Worm (Caenorhabditis elegans) whole organism, late embryonic: ENCODE measurements around the gene C01B10.3.

Source experiments
- C08G9.2 ChIP-seq: sonication (generic microtip); optimal IDR thresholded peaks from 2 replicates; lab custom pipeline; 2016; ENCODE audit warnings: mild to moderate bottlenecking, missing genetic modification characterization, moderate library complexity, missing compliant biosample characterization
- C38D4.7 ChIP-seq: fragments of 200-800 bp; sonication (Bioruptor generic); optimal IDR thresholded peaks from 2 replicates; lab custom pipeline; 2018; ENCODE audit warnings: mild to moderate bottlenecking, missing genetic modification characterization, moderate library complexity, missing compliant biosample characterization
- K02D7.2 ChIP-seq: sonication (generic microtip); optimal IDR thresholded peaks from 2 replicates; lab custom pipeline; 2017; ENCODE audit warnings: mild to moderate bottlenecking, missing genetic modification characterization, missing compliant biosample characterization
- T23F11.4 ChIP-seq: fragments of 200-800 bp; sonication (Bioruptor generic); optimal IDR thresholded peaks from 2 replicates; lab custom pipeline; 2018; ENCODE audit warnings: mild to moderate bottlenecking, missing genetic modification characterization, missing compliant biosample characterization
- Y22D7AL.16 ChIP-seq: sonication (generic microtip); optimal IDR thresholded peaks from 2 replicates; lab custom pipeline; 2016; ENCODE audit warnings: missing genetic modification characterization, missing compliant biosample characterization
- ama-1 ChIP-seq: fragments of 150-350 bp; optimal IDR thresholded peaks from 2 replicates; lab custom pipeline; 2014
- ceh-14 ChIP-seq: sonication (generic microtip); optimal IDR thresholded peaks from 2 replicates; lab custom pipeline; 2016; ENCODE audit warnings: missing genotype, missing genetic modification characterization, missing compliant biosample characterization
- ceh-18 ChIP-seq: sonication (generic microtip); optimal IDR thresholded peaks from 2 replicates; lab custom pipeline; 2016; ENCODE audit warnings: missing genetic modification characterization, missing compliant biosample characterization
- ceh-19 ChIP-seq: fragments of 200-800 bp; sonication (Bioruptor generic); optimal IDR thresholded peaks from 2 replicates; lab custom pipeline; 2018; ENCODE audit warnings: mild to moderate bottlenecking, missing genetic modification characterization, missing compliant biosample characterization
- ceh-2 ChIP-seq: sonication (generic microtip); optimal IDR thresholded peaks from 2 replicates; lab custom pipeline; 2016; ENCODE audit warnings: missing genotype, missing genetic modification characterization, missing compliant biosample characterization
- ceh-22 ChIP-seq: sonication (generic microtip); optimal IDR thresholded peaks from 2 replicates; lab custom pipeline; 2017; ENCODE audit warnings: missing biosample characterization, missing genetic modification characterization
- ceh-24 ChIP-seq: sonication (generic microtip); optimal IDR thresholded peaks from 2 replicates; lab custom pipeline; 2016; ENCODE audit warnings: mild to moderate bottlenecking, missing genetic modification characterization, missing compliant biosample characterization
- ceh-6 ChIP-seq: fragments of 200-800 bp; sonication (Bioruptor generic); optimal IDR thresholded peaks from 2 replicates; lab custom pipeline; 2018; ENCODE audit warnings: mild to moderate bottlenecking, missing genetic modification characterization, missing compliant biosample characterization
- che-1 ChIP-seq: sonication (generic microtip); optimal IDR thresholded peaks from 2 replicates; lab custom pipeline; 2016; ENCODE audit warnings: mild to moderate bottlenecking, missing genetic modification characterization, missing compliant biosample characterization
- dmd-4 ChIP-seq: sonication (generic microtip); optimal IDR thresholded peaks from 2 replicates; lab custom pipeline; 2016; ENCODE audit warnings: borderline replicate concordance, missing genetic modification characterization, missing compliant biosample characterization
- dve-1 ChIP-seq: sonication (generic microtip); optimal IDR thresholded peaks from 2 replicates; lab custom pipeline; 2017; ENCODE audit warnings: antibody characterized with exemption, mild to moderate bottlenecking, missing genetic modification characterization, missing compliant biosample characterization
- elt-4 ChIP-seq: sonication (generic microtip); optimal IDR thresholded peaks from 2 replicates; lab custom pipeline; 2016; ENCODE audit warnings: missing genetic modification characterization, missing compliant biosample characterization
- ets-4 ChIP-seq: sonication (generic microtip); optimal IDR thresholded peaks from 2 replicates; lab custom pipeline; 2016; ENCODE audit warnings: missing genetic modification characterization, missing compliant biosample characterization
- fax-1 ChIP-seq: sonication (generic microtip); optimal IDR thresholded peaks from 2 replicates; lab custom pipeline; 2016; ENCODE audit warnings: missing genotype, missing genetic modification characterization, missing compliant biosample characterization
- fkh-6 ChIP-seq: sonication (generic microtip); optimal IDR thresholded peaks from 2 replicates; lab custom pipeline; 2016; ENCODE audit warnings: missing genetic modification characterization, missing compliant biosample characterization
- hlh-13 ChIP-seq: fragments of 200-800 bp; sonication (Bioruptor generic); optimal IDR thresholded peaks from 2 replicates; lab custom pipeline; 2018; ENCODE audit warnings: mild to moderate bottlenecking, missing genetic modification characterization, missing compliant biosample characterization
- hlh-15 ChIP-seq: sonication (generic microtip); optimal IDR thresholded peaks from 2 replicates; lab custom pipeline; 2016; ENCODE audit warnings: missing genetic modification characterization, missing compliant biosample characterization
- hlh-8 ChIP-seq: sonication (generic microtip); optimal IDR thresholded peaks from 2 replicates; lab custom pipeline; 2016; ENCODE audit warnings: missing genotype, missing genetic modification characterization, missing compliant biosample characterization
- lim-6 ChIP-seq: sonication (generic microtip); optimal IDR thresholded peaks from 2 replicates; lab custom pipeline; 2016; ENCODE audit warnings: missing genetic modification characterization, missing compliant biosample characterization
- madf-2 ChIP-seq: sonication (generic microtip); optimal IDR thresholded peaks from 2 replicates; lab custom pipeline; 2017; ENCODE audit warnings: missing genetic modification characterization, missing compliant biosample characterization
- mec-3 ChIP-seq: sonication (generic microtip); optimal IDR thresholded peaks from 2 replicates; lab custom pipeline; 2016; ENCODE audit warnings: borderline replicate concordance, missing genetic modification characterization, missing compliant biosample characterization
- nhr-11 ChIP-seq: fragments of 150-350 bp; optimal IDR thresholded peaks from 2 replicates; lab custom pipeline; 2014; ENCODE audit warnings: missing biosample characterization, missing genetic modification characterization
- odd-2 ChIP-seq: sonication (generic microtip); optimal IDR thresholded peaks from 2 replicates; lab custom pipeline; 2017; ENCODE audit warnings: antibody characterized with exemption, mild to moderate bottlenecking, missing genetic modification characterization, missing compliant biosample characterization
- pag-3 ChIP-seq: sonication (generic microtip); optimal IDR thresholded peaks from 2 replicates; lab custom pipeline; 2016; ENCODE audit warnings: missing compliant biosample characterization, missing genetic modification characterization, borderline replicate concordance
- pha-2 ChIP-seq: sonication (generic microtip); optimal IDR thresholded peaks from 2 replicates; lab custom pipeline; 2017; ENCODE audit warnings: mild to moderate bottlenecking, missing genetic modification characterization, missing compliant biosample characterization
- pqm-1 ChIP-seq: sonication (generic microtip); optimal IDR thresholded peaks from 2 replicates; lab custom pipeline; 2016; ENCODE audit warnings: missing genetic modification characterization, missing compliant biosample characterization
- pros-1 ChIP-seq: fragments of 150-350 bp; optimal IDR thresholded peaks from 2 replicates; lab custom pipeline; 2014; ENCODE audit warnings: missing biosample characterization, missing genetic modification reagents, missing genetic modification characterization
- ref-2 ChIP-seq: sonication (generic microtip); optimal IDR thresholded peaks from 2 replicates; lab custom pipeline; 2016; ENCODE audit warnings: missing genetic modification characterization, missing compliant biosample characterization
- sox-4 ChIP-seq: sonication (generic microtip); optimal IDR thresholded peaks from 2 replicates; lab custom pipeline; 2017; ENCODE audit warnings: mild to moderate bottlenecking, missing genetic modification characterization, inconsistent platforms, missing compliant biosample characterization
- syd-9 ChIP-seq: sonication (generic microtip); optimal IDR thresholded peaks from 2 replicates; lab custom pipeline; 2016; ENCODE audit warnings: mild to moderate bottlenecking, missing genetic modification characterization, moderate library complexity, missing compliant biosample characterization
- tbx-2 ChIP-seq: sonication (generic microtip); optimal IDR thresholded peaks from 2 replicates; lab custom pipeline; 2016; ENCODE audit warnings: missing genetic modification characterization, missing compliant biosample characterization
- tbx-7 ChIP-seq: sonication (generic microtip); optimal IDR thresholded peaks from 2 replicates; lab custom pipeline; 2016; ENCODE audit warnings: missing genotype, missing genetic modification characterization, missing compliant biosample characterization
- unc-55 ChIP-seq: sonication (generic microtip); optimal IDR thresholded peaks from 2 replicates; lab custom pipeline; 2017; ENCODE audit warnings: missing biosample characterization, missing genetic modification reagents, missing genetic modification characterization
- unc-86 ChIP-seq: sonication (generic microtip); optimal IDR thresholded peaks from 2 replicates; lab custom pipeline; 2016; ENCODE audit warnings: missing genetic modification characterization, missing compliant biosample characterization

C01B10.3 gene

ce11 chrIV:6607059-6607458 lies 14.1 kb downstream of the C01B10.3 start:
- no peak for TF ChIP-seq ref-2
- TF ChIP-seq fax-1 (tag; lab: Kevin White, UChicago) = no peak
- no peak for TF ChIP-seq madf-2 (tag; lab: Kevin White, UChicago)
- no peak for TF ChIP-seq tbx-7 (tag; lab: Kevin White, UChicago)
- TF ChIP-seq ceh-6 = no peak
- no peak for TF ChIP-seq C08G9.2
- no peak for TF ChIP-seq hlh-15 (tag; lab: Kevin White, UChicago)
- TF ChIP-seq, all 69 proteins: peak for 0

DNA sequence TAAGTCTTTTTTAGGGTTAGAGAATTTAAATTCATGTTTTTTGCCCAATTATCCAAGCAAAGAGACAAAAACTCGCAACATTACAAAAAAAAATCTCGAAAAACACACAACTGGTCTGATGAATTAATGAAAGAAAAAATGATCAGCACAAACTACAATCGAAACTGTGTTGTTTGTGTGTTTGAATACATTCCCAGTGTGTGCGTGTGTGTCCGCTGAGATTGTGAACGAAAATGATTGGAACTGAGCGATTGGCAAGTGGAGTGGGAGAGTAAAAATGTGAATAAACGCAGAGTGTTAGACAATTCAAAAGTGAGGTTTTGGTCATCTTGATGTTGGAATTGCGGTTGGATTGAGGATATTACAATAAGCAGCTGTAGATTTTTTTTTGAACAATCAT lies 14.6 kb downstream of the C01B10.3 start:
- TF ChIP-seq sox-4 (tag; lab: Kevin White, UChicago) (no peak), ceh-14 (tag; lab: Kevin White, UChicago) (no peak), ceh-2 (tag; lab: Kevin White, UChicago) (no peak), tbx-2 (tag; lab: Kevin White, UChicago) (no peak), dve-1 (tag; lab: Kevin White, UChicago) (no peak), ceh-18 (tag; lab: Kevin White, UChicago) (no peak), C08G9.2 (no peak), pqm-1 (tag; lab: Kevin White, UChicago) (no peak), odd-2 (no peak), unc-86 (no peak), lim-6 (tag; lab: Kevin White, UChicago) (no peak), hlh-13 (GFP tag; lab: Kevin White, UChicago) (no peak), ceh-19 (GFP tag; lab: Kevin White, UChicago) (no peak), che-1 (tag; lab: Kevin White, UChicago) (no peak)
- TF ChIP-seq, all 69 proteins: peak for 0

ce11 chrIV:6605863-6606262 lies 15.3 kb downstream of the C01B10.3 start, which contains the start of gene nstp-2:
nstp-2 (minus strand) TSS chrIV:6606188.
- TF ChIP-seq nhr-11 (tag; lab: Kevin White, UChicago) (no peak), mec-3 (no peak), elt-4 (no peak), tbx-2 (tag; lab: Kevin White, UChicago) (no peak), pros-1 (tag; lab: Kevin White, UChicago) (no peak), dmd-4 (tag; lab: Kevin White, UChicago) (no peak), ref-2 (no peak), C38D4.7 (no peak), madf-2 (tag; lab: Kevin White, UChicago) (no peak), dve-1 (tag; lab: Kevin White, UChicago) (no peak), hlh-8 (tag; lab: Kevin White, UChicago) (no peak), K02D7.2 (tag; lab: Kevin White, UChicago) (no peak), Y22D7AL.16 (tag; lab: Kevin White, UChicago) (no peak), ama-1 (lab: Kevin White, UChicago) (no peak)
- TF ChIP-seq, all 69 proteins: peak for 0

DNA sequence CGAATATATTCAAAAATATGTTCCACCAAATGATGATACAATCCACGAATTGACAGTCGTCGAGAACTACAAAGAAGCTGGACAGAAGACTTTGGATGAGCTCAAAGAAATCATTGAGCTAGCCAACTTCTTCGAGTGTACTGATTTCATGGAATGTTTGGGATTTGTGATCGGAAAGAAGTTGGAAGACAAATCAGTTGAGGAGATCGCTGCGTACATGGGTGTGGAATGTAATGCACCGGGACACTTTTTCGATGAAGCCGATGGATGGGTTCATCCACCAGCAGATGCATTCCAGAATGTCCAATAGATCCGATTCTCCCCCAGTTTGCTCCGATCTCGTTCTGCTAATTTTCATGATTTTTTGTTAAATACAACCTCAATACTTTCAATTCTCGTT lies 17.6 kb downstream of the C01B10.3 start:
- no peak for TF ChIP-seq nhr-11 (tag; lab: Kevin White, UChicago)
- TF ChIP-seq ceh-22 (tag; lab: Kevin White, UChicago) = no peak
- no peak for TF ChIP-seq ets-4 (tag; lab: Kevin White, UChicago)
- TF ChIP-seq fkh-6 (tag; lab: Kevin White, UChicago) = no peak
- TF ChIP-seq pag-3 (tag; lab: Kevin White, UChicago) = no peak
- no peak for TF ChIP-seq madf-2 (tag; lab: Kevin White, UChicago)
- TF ChIP-seq pha-2 (tag; lab: Kevin White, UChicago) = no peak
- TF ChIP-seq syd-9 (tag; lab: Kevin White, UChicago) = no peak
- TF ChIP-seq ceh-24 (tag; lab: Kevin White, UChicago) = no peak
- TF ChIP-seq unc-55 = no peak
- TF ChIP-seq T23F11.4 = no peak
